Fruit fly (Drosophila melanogaster) whole organism, embryonic: ENCODE measurements around the gene Cby.

Experiments
- Adf1 ChIP-seq: fragments of 200-800 bp; sonication (Bioruptor generic); IDR thresholded peaks from 2 replicates; pipeline ENCODE4 v1.3.6; 2022; ENCODE audit warnings: missing biosample characterization, missing genetic modification characterization
- B-H2 ChIP-seq: fragments of 200-800 bp; sonication (Bioruptor generic); optimal IDR thresholded peaks from 2 replicates; lab custom pipeline; 2018; ENCODE audit warnings: missing biosample characterization, mild to moderate bottlenecking, missing genetic modification characterization
- Blimp-1 ChIP-seq: fragments of 200-800 bp; sonication (Bioruptor generic); optimal IDR thresholded peaks from 3 replicates; lab custom pipeline; 2018; ENCODE audit warnings: missing biosample characterization, missing genetic modification characterization, mild to moderate bottlenecking, moderate library complexity, missing genetic modification reagents
- CG10209 ChIP-seq: fragments of 200-800 bp; sonication (Bioruptor generic); optimal IDR thresholded peaks from 3 replicates; lab custom pipeline; 2017; ENCODE audit warnings: missing biosample characterization, mild to moderate bottlenecking, missing genetic modification characterization, missing genetic modification reagents
- CG10431 ChIP-seq: fragments of 200-800 bp; sonication (Bioruptor generic); optimal IDR thresholded peaks from 3 replicates; lab custom pipeline; 2018; ENCODE audit warnings: missing biosample characterization, mild to moderate bottlenecking, missing genetic modification characterization
- CG11504 ChIP-seq: fragments of 200-800 bp; sonication (Bioruptor generic); optimal IDR thresholded peaks from 3 replicates; lab custom pipeline; 2019; ENCODE audit warnings: missing biosample characterization, mild to moderate bottlenecking, missing genetic modification characterization, moderate library complexity
- CG12391 ChIP-seq: fragments of 200-800 bp; sonication (Bioruptor generic); optimal IDR thresholded peaks from 3 replicates; lab custom pipeline; 2018; ENCODE audit warnings: missing biosample characterization, mild to moderate bottlenecking, missing genetic modification characterization, moderate library complexity
- CG14965 ChIP-seq: fragments of 200-800 bp; sonication (Bioruptor generic); optimal IDR thresholded peaks from 2 replicates; lab custom pipeline; 2016; ENCODE audit warnings: missing biosample characterization, missing genetic modification characterization, borderline replicate concordance
- CG1603 ChIP-seq: fragments of 200-800 bp; sonication (Bioruptor generic); optimal IDR thresholded peaks from 2 replicates; lab custom pipeline; 2019; ENCODE audit warnings: missing biosample characterization, mild to moderate bottlenecking, missing genetic modification characterization, moderate library complexity
- CG17802 ChIP-seq: fragments of 200-800 bp; sonication (Bioruptor generic); optimal IDR thresholded peaks from 2 replicates; lab custom pipeline; 2018; ENCODE audit warnings: missing biosample characterization, mild to moderate bottlenecking, missing genetic modification characterization, moderate library complexity
- CG18619 ChIP-seq: fragments of 200-800 bp; sonication (Bioruptor generic); optimal IDR thresholded peaks from 3 replicates; lab custom pipeline; 2017; ENCODE audit warnings: missing biosample characterization, mild to moderate bottlenecking, missing genetic modification characterization
- CG31365 ChIP-seq: fragments of 200-800 bp; sonication (Bioruptor generic); optimal IDR thresholded peaks from 2 replicates; lab custom pipeline; 2018; ENCODE audit warnings: missing biosample characterization, mild to moderate bottlenecking, missing genetic modification characterization
- CG34376 ChIP-seq: fragments of 200-800 bp; sonication (Bioruptor generic); optimal IDR thresholded peaks from 2 replicates; lab custom pipeline; 2018; ENCODE audit warnings: missing biosample characterization, mild to moderate bottlenecking, missing genetic modification characterization
- CG4328 ChIP-seq: fragments of 200-800 bp; sonication (Bioruptor generic); optimal IDR thresholded peaks from 3 replicates; lab custom pipeline; 2017; ENCODE audit warnings: missing biosample characterization, missing genetic modification reagents, missing genetic modification characterization
- CG9817 ChIP-seq: fragments of 200-800 bp; sonication (Bioruptor generic); optimal IDR thresholded peaks from 2 replicates; lab custom pipeline; 2018; ENCODE audit warnings: missing biosample characterization, mild to moderate bottlenecking, missing genetic modification characterization, moderate library complexity
- CG9876 ChIP-seq: fragments of 200-800 bp; sonication (Bioruptor generic); optimal IDR thresholded peaks from 2 replicates; lab custom pipeline; 2016; ENCODE audit warnings: missing biosample characterization, missing genetic modification characterization
- D19B ChIP-seq: fragments of 200-800 bp; sonication (Bioruptor generic); optimal IDR thresholded peaks from 2 replicates; lab custom pipeline; 2017; ENCODE audit warnings: missing biosample characterization, mild to moderate bottlenecking, missing genetic modification characterization
- E2f2 ChIP-seq: fragments of 200-800 bp; sonication (Bioruptor generic); IDR thresholded peaks from 2 replicates; pipeline ENCODE4 v1.3.6; 2022; ENCODE audit warnings: missing biosample characterization, missing genetic modification characterization
- Hr78 ChIP-seq, 2 experiments: fragments of 200-800 bp in 1 of 2; fragments of >200 bp in 1 of 2; sonication (Bioruptor generic) in 1 of 2; optimal IDR thresholded peaks; 2 replicates each; lab custom pipeline; 2017 to 2019; ENCODE audit warnings: missing biosample characterization in 2 of 2, missing genetic modification characterization in 2 of 2, mild to moderate bottlenecking in 1 of 2, moderate library complexity in 1 of 2
- Jarid2 ChIP-seq: fragments of 200-800 bp; sonication (Bioruptor generic); optimal IDR thresholded peaks from 3 replicates; lab custom pipeline; 2017; ENCODE audit warnings: mild to moderate bottlenecking, missing biosample characterization, missing genetic modification reagents, missing genetic modification characterization
- Lpt ChIP-seq: fragments of >200 bp; optimal IDR thresholded peaks from 2 replicates; lab custom pipeline; 2018; ENCODE audit warnings: missing biosample characterization, missing genetic modification characterization
- Myb ChIP-seq: fragments of 200-800 bp; sonication (Bioruptor generic); optimal IDR thresholded peaks from 2 replicates; lab custom pipeline; 2016; ENCODE audit warnings: missing biosample characterization, missing genetic modification characterization
- NFAT ChIP-seq: fragments of 200-800 bp; sonication (Bioruptor generic); IDR thresholded peaks from 2 replicates; pipeline ENCODE4 v1.3.6; 2022; ENCODE audit warnings: missing biosample characterization, missing genetic modification characterization
- Nf-YB ChIP-seq: fragments of 200-800 bp; sonication (Bioruptor generic); optimal IDR thresholded peaks from 3 replicates; lab custom pipeline; 2019; ENCODE audit warnings: missing biosample characterization, mild to moderate bottlenecking, missing genetic modification characterization, moderate library complexity
- ap ChIP-seq: fragments of 200-800 bp; sonication (Bioruptor generic); IDR thresholded peaks from 2 replicates; pipeline ENCODE4 v1.3.6; 2022; ENCODE audit warnings: missing biosample characterization, missing genetic modification characterization
- dm ChIP-seq: fragments of 200-800 bp; sonication (Bioruptor generic); optimal IDR thresholded peaks from 3 replicates; lab custom pipeline; 2016; ENCODE audit warnings: missing biosample characterization, missing genetic modification characterization
- dmrt99B ChIP-seq: fragments of 200-800 bp; sonication (Bioruptor generic); optimal IDR thresholded peaks from 2 replicates; lab custom pipeline; 2018; ENCODE audit warnings: missing biosample characterization, mild to moderate bottlenecking, missing genetic modification characterization, moderate library complexity
- exex ChIP-seq: fragments of 200-800 bp; sonication (Bioruptor generic); optimal IDR thresholded peaks from 4 replicates; lab custom pipeline; 2018; ENCODE audit warnings: missing biosample characterization, mild to moderate bottlenecking, missing genetic modification characterization, moderate library complexity
- gem ChIP-seq: fragments of 200-800 bp; sonication (Bioruptor generic); optimal IDR thresholded peaks from 2 replicates; lab custom pipeline; 2019; ENCODE audit warnings: missing biosample characterization, mild to moderate bottlenecking, missing genetic modification characterization, moderate library complexity
- gro ChIP-seq: fragments of 200-800 bp; sonication (Bioruptor generic); optimal IDR thresholded peaks from 2 replicates; lab custom pipeline; 2016; ENCODE audit warnings: missing biosample characterization, missing genetic modification characterization
- insv ChIP-seq, 2 experiments: fragments of 200-800 bp; sonication (Bioruptor generic); optimal IDR thresholded peaks; 3 replicates each; lab custom pipeline; 2016 to 2018; ENCODE audit warnings: missing biosample characterization in 2 of 2, missing genetic modification characterization in 2 of 2
- jigr1 ChIP-seq: fragments of 200-800 bp; sonication (Bioruptor generic); IDR thresholded peaks from 3 replicates; pipeline ENCODE4 v1.3.6; 2022; ENCODE audit warnings: missing biosample characterization, missing genetic modification characterization
- lilli ChIP-seq: fragments of 200-800 bp; sonication (Bioruptor generic); optimal IDR thresholded peaks from 3 replicates; lab custom pipeline; 2016; ENCODE audit warnings: missing biosample characterization, missing genetic modification characterization
- luna ChIP-seq: fragments of 200-800 bp; sonication (Bioruptor generic); optimal IDR thresholded peaks from 2 replicates; lab custom pipeline; 2016; ENCODE audit warnings: missing biosample characterization, missing genetic modification characterization
- nau ChIP-seq: fragments of 200-800 bp; sonication (Bioruptor generic); optimal IDR thresholded peaks from 3 replicates; lab custom pipeline; 2017; ENCODE audit warnings: missing biosample characterization, mild to moderate bottlenecking, missing genetic modification characterization, missing genetic modification reagents
- nom ChIP-seq: fragments of 200-800 bp; sonication (Bioruptor generic); optimal IDR thresholded peaks from 2 replicates; lab custom pipeline; 2017; ENCODE audit warnings: missing biosample characterization, missing genetic modification characterization, mild to moderate bottlenecking, moderate library complexity, missing genetic modification reagents
- pan ChIP-seq, 4 experiments: fragments of >200 bp in 3 of 4; fragments of 200-800 bp in 1 of 4; sonication (Bioruptor generic) in 1 of 4; optimal IDR thresholded peaks in 3 of 4; IDR thresholded peaks in 1 of 4; 2 replicates each; pipeline versions ENCODE4 v1.3.6 to Lab custom; 2017 to 2022; ENCODE audit warnings: missing biosample characterization in 2 of 4, missing genetic modification characterization in 2 of 4, mixed read lengths in 1 of 4
- prd ChIP-seq, 3 experiments: fragments of >200 bp in 2 of 3; fragments of 200-800 bp in 1 of 3; sonication (Bioruptor generic) in 1 of 3; optimal IDR thresholded peaks in 2 of 3; IDR thresholded peaks in 1 of 3; 2 replicates in 2 of 3; 3 replicates in 1 of 3; pipeline versions ENCODE4 v1.3.6 to Lab custom; 2017 to 2022; ENCODE audit warnings: missing biosample characterization in 1 of 3, missing genetic modification characterization in 1 of 3
- pros ChIP-seq: fragments of 200-800 bp; sonication (Bioruptor generic); optimal IDR thresholded peaks from 3 replicates; lab custom pipeline; 2019; ENCODE audit warnings: missing biosample characterization, mild to moderate bottlenecking, missing genetic modification characterization, moderate library complexity
- rib ChIP-seq: fragments of 200-800 bp; sonication (Bioruptor generic); IDR thresholded peaks from 2 replicates; pipeline ENCODE4 v1.3.6; 2022; ENCODE audit warnings: missing biosample characterization, missing genetic modification characterization
- run ChIP-seq: fragments of 200-800 bp; sonication (Bioruptor generic); optimal IDR thresholded peaks from 3 replicates; lab custom pipeline; 2018; ENCODE audit warnings: missing biosample characterization, mild to moderate bottlenecking, missing genetic modification characterization
- scrt ChIP-seq: fragments of 200-800 bp; sonication (Bioruptor generic); optimal IDR thresholded peaks from 2 replicates; lab custom pipeline; 2018; ENCODE audit warnings: missing biosample characterization, mild to moderate bottlenecking, missing genetic modification characterization, moderate library complexity
- sug ChIP-seq: fragments of 200-800 bp; optimal IDR thresholded peaks from 2 replicates; lab custom pipeline; 2019; ENCODE audit warnings: missing biosample characterization, mild to moderate bottlenecking, missing genetic modification characterization, moderate library complexity
- vnd ChIP-seq: fragments of 200-800 bp; sonication (Bioruptor generic); IDR thresholded peaks from 3 replicates; pipeline ENCODE4 v1.3.6; 2022; ENCODE audit warnings: missing biosample characterization, missing genetic modification characterization; ENCODE audit not compliant: partially characterized antibody
- vvl ChIP-seq: fragments of 200-800 bp; sonication (Bioruptor generic); IDR thresholded peaks from 2 replicates; pipeline ENCODE4 v1.3.6; 2022; ENCODE audit warnings: missing biosample characterization, missing genetic modification characterization
- zfh2 ChIP-seq: fragments of 200-800 bp; sonication (Bioruptor generic); optimal IDR thresholded peaks from 2 replicates; lab custom pipeline; 2016; ENCODE audit warnings: missing biosample characterization, missing genetic modification characterization

The Cby gene

DNA sequence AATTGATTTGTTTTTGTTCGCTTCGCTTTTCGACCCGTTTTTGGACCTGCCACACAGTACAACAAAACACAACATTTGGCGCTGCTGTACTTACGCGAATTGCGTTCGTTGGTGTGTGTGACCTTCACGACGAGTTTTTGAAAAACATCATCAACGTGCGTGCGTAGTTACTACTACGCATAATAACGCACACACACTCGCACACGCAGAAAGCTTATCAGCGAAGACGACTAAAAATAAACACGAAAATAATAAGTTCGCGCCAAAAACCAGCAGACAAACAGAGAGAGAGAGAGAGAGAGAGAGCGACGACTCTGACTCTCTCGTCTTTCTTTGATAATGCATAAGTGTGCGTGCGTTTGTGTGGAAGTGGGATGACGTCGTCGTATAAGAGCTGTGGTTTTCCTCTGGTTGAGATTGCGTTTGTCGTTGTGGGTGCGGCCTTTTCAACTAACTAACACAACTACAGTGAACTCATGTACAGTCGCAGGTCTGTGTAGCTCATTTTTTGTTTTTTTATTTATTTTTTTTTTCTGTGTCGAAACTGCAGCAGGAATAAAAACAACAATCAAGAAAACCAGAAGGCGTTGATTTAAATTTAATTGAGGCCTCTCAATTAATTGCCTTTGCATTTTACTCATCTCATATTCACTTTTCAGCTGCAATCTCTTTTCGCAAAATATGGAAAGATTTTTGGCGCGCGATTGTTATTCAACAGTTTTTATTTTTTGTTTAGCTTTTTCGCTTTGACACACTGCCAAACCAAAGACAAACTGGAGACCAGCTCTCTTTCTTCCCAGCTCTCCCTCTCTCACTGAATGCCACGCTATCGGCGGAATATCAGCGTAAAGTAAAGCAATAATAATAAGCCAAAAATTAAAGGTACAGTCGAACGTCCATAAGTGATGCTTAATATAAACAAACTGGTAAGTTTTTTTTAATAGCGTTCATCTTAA lies 13.9 kb upstream of the Cby start (continued):
- TF ChIP-seq Jarid2 (GFP tag; lab: Kevin White, UChicago) = no peak
- peak; percentile 67 for TF ChIP-seq Lpt (GFP tag; lab: Kevin White, UChicago)
- peak; percentile 0 for TF ChIP-seq CG1603 (tag; lab: Kevin White, UChicago)
- no peak for TF ChIP-seq jigr1 (GFP tag; lab: Robert Waterston, UW)
- peak; percentile 79; the same call in 1 of the 2 replicates for TF ChIP-seq rib (GFP tag; lab: Robert Waterston, UW)
- TF ChIP-seq Hr78 (GFP tag; optimal IDR thresholded peaks at IDR 0.05; lab: Kevin White, UChicago) = peak in 1 of 2 experiments; percentile 54
- no peak for TF ChIP-seq prd (optimal IDR thresholded peaks at IDR 0.05; lab: Kevin White, UChicago)
- TF ChIP-seq prd (GFP tag; IDR thresholded peaks at IDR 0.05; lab: Robert Waterston, UW) = no peak
- no peak for TF ChIP-seq CG9817 (tag; lab: Kevin White, UChicago)
- no peak for TF ChIP-seq dm
- no peak for TF ChIP-seq ap (GFP tag; lab: Robert Waterston, UW)
- TF ChIP-seq pan (optimal IDR thresholded peaks at IDR 0.05; lab: Kevin White, UChicago) = no peak
- TF ChIP-seq pan (GFP tag; optimal IDR thresholded peaks at IDR 0.05 in 1 of 2, IDR thresholded peaks at IDR 0.05 in 1 of 2) = peak in 1 of 2 experiments; percentile 23
- TF ChIP-seq B-H2 (GFP tag; lab: Kevin White, UChicago) = no peak
- TF ChIP-seq zfh2 (GFP tag; lab: Kevin White, UChicago) = peak; percentile 32
- TF ChIP-seq CG12391 = peak; percentile 12
- TF ChIP-seq CG10431 (GFP tag; lab: Kevin White, UChicago) = peak; percentile 51
- TF ChIP-seq CG34376 (GFP tag; lab: Kevin White, UChicago) = peak; percentile 3
- no peak for TF ChIP-seq lilli (GFP tag; lab: Kevin White, UChicago)
- TF ChIP-seq vnd (GFP tag; lab: Robert Waterston, UW) = peak; percentile 26; the same call in 1 of the 3 replicates
- no peak for TF ChIP-seq Nf-YB (GFP tag; lab: Kevin White, UChicago)
- no peak for TF ChIP-seq CG4328 (GFP tag; lab: Kevin White, UChicago)
- no peak for TF ChIP-seq CG10209
- TF ChIP-seq CG11504 (tag; lab: Kevin White, UChicago) = no peak
- no peak for TF ChIP-seq nau (GFP tag; lab: Kevin White, UChicago)
- peak; percentile 7 for TF ChIP-seq gem
- TF ChIP-seq CG18619 (GFP tag; lab: Kevin White, UChicago) = peak; percentile 2
- TF ChIP-seq exex = peak; percentile 54
- TF ChIP-seq insv (GFP tag; optimal IDR thresholded peaks at IDR 0.05; lab: Kevin White, UChicago) = peak in 1 of 2 experiments; percentile 60
- peak; percentile 19 for TF ChIP-seq scrt (GFP tag; lab: Kevin White, UChicago)
- peak; percentile 78 for TF ChIP-seq pros
- TF ChIP-seq dmrt99B (tag; lab: Kevin White, UChicago) = peak; percentile 17
- no peak; the same call in none of the 2 replicates for TF ChIP-seq E2f2 (GFP tag; lab: Robert Waterston, UW)
- TF ChIP-seq vvl (GFP tag; lab: Robert Waterston, UW) = peak; percentile 55
- TF ChIP-seq Myb (GFP tag; lab: Kevin White, UChicago) = no peak
- TF ChIP-seq gro (GFP tag; lab: Kevin White, UChicago) = peak; percentile 68
- peak; percentile 11 for TF ChIP-seq Blimp-1
- peak; percentile 89 for TF ChIP-seq nom (GFP tag; lab: Kevin White, UChicago)
- TF ChIP-seq luna (GFP tag; lab: Kevin White, UChicago) = no peak
- TF ChIP-seq CG17802 = peak; percentile 30
- peak; percentile 45; the same call in 1 of the 2 replicates for TF ChIP-seq Adf1
- peak; percentile 44 for TF ChIP-seq sug
- no peak for TF ChIP-seq CG9876 (GFP tag; lab: Kevin White, UChicago)
- TF ChIP-seq D19B (GFP tag; lab: Kevin White, UChicago) = peak; percentile 7
- no peak for TF ChIP-seq NFAT (GFP tag; lab: Robert Waterston, UW)
- no peak for TF ChIP-seq CG31365 (tag; lab: Kevin White, UChicago)
- peak; percentile 1 for TF ChIP-seq CG14965
- peak; percentile 8 for TF ChIP-seq run (tag; lab: Kevin White, UChicago)
